Fruit fly (Drosophila melanogaster) whole organism, embryonic: ENCODE measurements around the gene Spn38F.

Source experiments
- B-H2 ChIP-seq: fragments of 200-800 bp; sonication (Bioruptor generic); optimal IDR thresholded peaks from 2 replicates; lab custom pipeline; 2018; ENCODE audit warnings: missing biosample characterization, mild to moderate bottlenecking, missing genetic modification characterization
- BtbVII ChIP-seq: fragments of 200-800 bp; sonication (Bioruptor generic); optimal IDR thresholded peaks from 3 replicates; lab custom pipeline; 2017; ENCODE audit warnings: missing biosample characterization, mild to moderate bottlenecking, missing genetic modification characterization
- CG10543 ChIP-seq: fragments of 200-800 bp; sonication (Bioruptor generic); optimal IDR thresholded peaks from 3 replicates; lab custom pipeline; 2017; ENCODE audit warnings: missing biosample characterization, mild to moderate bottlenecking, missing genetic modification characterization, moderate library complexity
- CG11093 ChIP-seq: fragments of 200-800 bp; sonication (Bioruptor generic); IDR thresholded peaks from 3 replicates; pipeline ENCODE4 v1.3.6; 2022; ENCODE audit warnings: missing biosample characterization, missing genetic modification characterization
- CG11456 ChIP-seq: fragments of 200-800 bp; sonication (Bioruptor generic); IDR thresholded peaks from 3 replicates; pipeline ENCODE4 v1.3.6; 2022; ENCODE audit warnings: missing biosample characterization, missing genetic modification characterization
- CG1233 ChIP-seq: fragments of 200-800 bp; sonication (Bioruptor generic); optimal IDR thresholded peaks from 4 replicates; lab custom pipeline; 2018; ENCODE audit warnings: missing biosample characterization, mild to moderate bottlenecking, missing genetic modification characterization
- CG12391 ChIP-seq: fragments of 200-800 bp; sonication (Bioruptor generic); optimal IDR thresholded peaks from 3 replicates; lab custom pipeline; 2018; ENCODE audit warnings: missing biosample characterization, mild to moderate bottlenecking, missing genetic modification characterization, moderate library complexity
- CG14441 ChIP-seq: fragments of 200-800 bp; sonication (Bioruptor generic); IDR thresholded peaks from 2 replicates; pipeline ENCODE4 v1.3.6; 2022; ENCODE audit warnings: missing biosample characterization, missing genetic modification characterization
- CG14710 ChIP-seq: fragments of 200-800 bp; sonication (Bioruptor generic); optimal IDR thresholded peaks from 3 replicates; lab custom pipeline; 2019; ENCODE audit warnings: missing biosample characterization, mild to moderate bottlenecking, missing genetic modification characterization, moderate library complexity
- CG1647 ChIP-seq: fragments of 200-800 bp; sonication (Bioruptor generic); optimal IDR thresholded peaks from 3 replicates; lab custom pipeline; 2016; ENCODE audit warnings: missing biosample characterization, missing genetic modification characterization
- CG16813 ChIP-seq: fragments of 200-800 bp; sonication (Bioruptor generic); IDR thresholded peaks from 3 replicates; pipeline ENCODE4 v1.3.6; 2022; ENCODE audit warnings: missing biosample characterization, missing genetic modification characterization; ENCODE audit not compliant: partially characterized antibody
- CG16815 ChIP-seq: fragments of 200-800 bp; sonication (Bioruptor generic); optimal IDR thresholded peaks from 3 replicates; lab custom pipeline; 2017; ENCODE audit warnings: missing biosample characterization, mild to moderate bottlenecking, missing genetic modification characterization
- CG2202 ChIP-seq: fragments of 200-800 bp; sonication (Bioruptor generic); optimal IDR thresholded peaks from 2 replicates; lab custom pipeline; 2018; ENCODE audit warnings: missing biosample characterization, mild to moderate bottlenecking, missing genetic modification characterization
- CG2875 ChIP-seq: fragments of 200-800 bp; sonication (Bioruptor generic); optimal IDR thresholded peaks from 2 replicates; lab custom pipeline; 2017; ENCODE audit warnings: missing biosample characterization, mild to moderate bottlenecking, missing genetic modification characterization, missing genetic modification reagents
- CG43689 ChIP-seq: fragments of 200-800 bp; sonication (Bioruptor generic); IDR thresholded peaks from 2 replicates; pipeline ENCODE4 v1.3.6; 2022; ENCODE audit warnings: missing biosample characterization, missing genetic modification characterization
- CG4707 ChIP-seq: fragments of 200-800 bp; sonication (Bioruptor generic); optimal IDR thresholded peaks from 2 replicates; lab custom pipeline; 2018; ENCODE audit warnings: missing biosample characterization, mild to moderate bottlenecking, missing genetic modification characterization, moderate library complexity
- CG4820 ChIP-seq: fragments of 200-800 bp; sonication (Bioruptor generic); optimal IDR thresholded peaks from 3 replicates; lab custom pipeline; 2016; ENCODE audit warnings: missing biosample characterization, missing genetic modification characterization
- CG6654 ChIP-seq: fragments of 200-800 bp; sonication (Bioruptor generic); optimal IDR thresholded peaks from 2 replicates; lab custom pipeline; 2017; ENCODE audit warnings: missing biosample characterization, mild to moderate bottlenecking, missing genetic modification characterization
- CG6689 ChIP-seq: fragments of 200-800 bp; sonication (Bioruptor generic); IDR thresholded peaks from 2 replicates; pipeline ENCODE4 v1.3.6; 2022; ENCODE audit warnings: missing biosample characterization, missing genetic modification characterization
- CG6791 ChIP-seq: fragments of 200-800 bp; sonication (Bioruptor generic); IDR thresholded peaks from 3 replicates; pipeline ENCODE4 v1.3.6; 2022; ENCODE audit warnings: missing biosample characterization, missing genetic modification characterization; ENCODE audit not compliant: partially characterized antibody
- CG9932 ChIP-seq: fragments of 200-800 bp; sonication (Bioruptor generic); IDR thresholded peaks from 2 replicates; pipeline ENCODE4 v1.3.6; 2022; ENCODE audit warnings: missing biosample characterization, missing genetic modification characterization
- CHES-1-like ChIP-seq: fragments of 200-800 bp; sonication (Bioruptor generic); optimal IDR thresholded peaks from 2 replicates; lab custom pipeline; 2016; ENCODE audit warnings: missing biosample characterization, missing genetic modification characterization
- Dbx ChIP-seq: fragments of 200-800 bp; sonication (Bioruptor generic); IDR thresholded peaks from 3 replicates; pipeline ENCODE4 v1.3.6; 2022; ENCODE audit warnings: missing biosample characterization, missing genetic modification characterization
- Dip3 ChIP-seq: fragments of 200-800 bp; sonication (Bioruptor generic); optimal IDR thresholded peaks from 3 replicates; lab custom pipeline; 2016; ENCODE audit warnings: missing biosample characterization, missing genetic modification characterization
- H15 ChIP-seq: fragments of 200-800 bp; sonication (Bioruptor generic); IDR thresholded peaks from 3 replicates; pipeline ENCODE4 v1.3.6; 2022; ENCODE audit warnings: missing biosample characterization, missing genetic modification characterization
- H2.0 ChIP-seq: fragments of 200-800 bp; sonication (Bioruptor generic); IDR thresholded peaks from 2 replicates; pipeline ENCODE4 v1.3.6; 2022; ENCODE audit warnings: missing biosample characterization, missing genetic modification characterization
- Hr3 ChIP-seq: fragments of 200-800 bp; sonication (Bioruptor generic); optimal IDR thresholded peaks from 3 replicates; lab custom pipeline; 2016; ENCODE audit warnings: missing biosample characterization, missing genetic modification characterization
- Hr39 ChIP-seq: fragments of >200 bp; optimal IDR thresholded peaks from 2 replicates; lab custom pipeline; 2017
- Hsf ChIP-seq: fragments of 200-800 bp; sonication (Bioruptor generic); optimal IDR thresholded peaks from 3 replicates; lab custom pipeline; 2016; ENCODE audit warnings: missing biosample characterization, missing genetic modification characterization
- MTF-1 ChIP-seq: fragments of 200-800 bp; sonication (Bioruptor generic); optimal IDR thresholded peaks from 2 replicates; lab custom pipeline; 2018; ENCODE audit warnings: missing biosample characterization, mild to moderate bottlenecking, missing genetic modification characterization, borderline replicate concordance
- Med ChIP-seq: fragments of 200-800 bp; sonication (Bioruptor generic); peaks from one replicate; lab custom pipeline; 2016; ENCODE audit warnings: missing biosample characterization, missing genetic modification characterization, mild to moderate bottlenecking, inconsistent platforms, moderate library complexity
- Ptx1 ChIP-seq: fragments of 200-800 bp; sonication (Bioruptor generic); IDR thresholded peaks from 2 replicates; pipeline ENCODE4 v1.3.6; 2022; ENCODE audit warnings: missing biosample characterization, missing genetic modification characterization
- Ravus ChIP-seq: fragments of 200-800 bp; sonication (Bioruptor generic); IDR thresholded peaks from 2 replicates; pipeline ENCODE4 v1.3.6; 2022; ENCODE audit warnings: missing biosample characterization, missing genetic modification characterization
- Sox102F ChIP-seq: fragments of 200-800 bp; sonication (Bioruptor generic); optimal IDR thresholded peaks from 2 replicates; lab custom pipeline; 2018; ENCODE audit warnings: missing biosample characterization, mild to moderate bottlenecking, missing genetic modification characterization, moderate library complexity
- bbx ChIP-seq: fragments of 200-800 bp; sonication (Bioruptor generic); IDR thresholded peaks from 2 replicates; pipeline ENCODE4 v1.3.6; 2022; ENCODE audit warnings: missing biosample characterization, missing genetic modification characterization; ENCODE audit not compliant: partially characterized antibody
- chinmo ChIP-seq: fragments of 200-800 bp; sonication (Bioruptor generic); IDR thresholded peaks from 4 replicates; pipeline ENCODE4 v1.3.6; 2022; ENCODE audit warnings: missing biosample characterization, missing genetic modification characterization; ENCODE audit not compliant: partially characterized antibody
- corto ChIP-seq: fragments of 200-800 bp; sonication (Bioruptor generic); optimal IDR thresholded peaks from 2 replicates; lab custom pipeline; 2016; ENCODE audit warnings: missing biosample characterization, mild to moderate bottlenecking, missing genetic modification characterization, moderate library complexity
- dan ChIP-seq: fragments of 200-800 bp; sonication (Bioruptor generic); IDR thresholded peaks from 2 replicates; pipeline ENCODE4 v1.3.6; 2022; ENCODE audit warnings: missing biosample characterization, missing genetic modification characterization
- fu2 ChIP-seq: fragments of 200-800 bp; sonication (Bioruptor generic); optimal IDR thresholded peaks from 2 replicates; lab custom pipeline; 2016; ENCODE audit warnings: missing biosample characterization, missing genetic modification characterization
- gcm2 ChIP-seq: fragments of 200-800 bp; sonication (Bioruptor generic); optimal IDR thresholded peaks from 2 replicates; lab custom pipeline; 2016; ENCODE audit warnings: missing biosample characterization, missing genetic modification characterization
- hkb ChIP-seq, 2 experiments: fragments of 200-800 bp in 1 of 2; fragments of >200 bp in 1 of 2; sonication (Bioruptor generic) in 1 of 2; IDR thresholded peaks in 1 of 2; optimal IDR thresholded peaks in 1 of 2; 2 replicates each; pipeline versions ENCODE4 v1.3.6 to Lab custom; 2017 to 2022; ENCODE audit warnings: missing biosample characterization in 1 of 2, missing genetic modification characterization in 1 of 2
- ind ChIP-seq: fragments of 200-800 bp; sonication (Bioruptor generic); optimal IDR thresholded peaks from 3 replicates; lab custom pipeline; 2016; ENCODE audit warnings: missing biosample characterization, missing genetic modification characterization
- jumu ChIP-seq: fragments of 200-800 bp; sonication (Bioruptor generic); optimal IDR thresholded peaks from 3 replicates; lab custom pipeline; 2016; ENCODE audit warnings: missing biosample characterization, missing genetic modification characterization
- kah ChIP-seq: fragments of 200-800 bp; sonication (Bioruptor generic); optimal IDR thresholded peaks from 2 replicates; lab custom pipeline; 2018; ENCODE audit warnings: missing biosample characterization, mild to moderate bottlenecking, missing genetic modification characterization
- kay ChIP-seq: fragments of 200-800 bp; sonication (Bioruptor generic); optimal IDR thresholded peaks from 2 replicates; lab custom pipeline; 2016; ENCODE audit warnings: missing biosample characterization, missing genetic modification characterization
- sd ChIP-seq: fragments of 200-800 bp; sonication (Bioruptor generic); optimal IDR thresholded peaks from 3 replicates; lab custom pipeline; 2018; ENCODE audit warnings: missing biosample characterization, mild to moderate bottlenecking, missing genetic modification characterization, moderate library complexity
- sima ChIP-seq: fragments of 200-800 bp; sonication (Bioruptor generic); optimal IDR thresholded peaks from 2 replicates; lab custom pipeline; 2016; ENCODE audit warnings: missing biosample characterization, missing genetic modification characterization
- so ChIP-seq: fragments of 200-800 bp; sonication (Bioruptor generic); IDR thresholded peaks from 3 replicates; pipeline ENCODE4 v1.3.6; 2022; ENCODE audit warnings: missing biosample characterization, missing genetic modification characterization
- stc ChIP-seq: fragments of 200-800 bp; sonication (Bioruptor generic); IDR thresholded peaks from 2 replicates; pipeline ENCODE4 v1.3.6; 2022; ENCODE audit warnings: missing biosample characterization, missing genetic modification characterization
- tin ChIP-seq: fragments of 200-800 bp; sonication (Bioruptor generic); optimal IDR thresholded peaks from 3 replicates; lab custom pipeline; 2016; ENCODE audit warnings: missing biosample characterization, missing genetic modification characterization
- ttk ChIP-seq: fragments of 200-800 bp; sonication (Bioruptor generic); IDR thresholded peaks from 2 replicates; pipeline ENCODE4 v2.1.2; 2022; ENCODE audit warnings: missing biosample characterization, missing genetic modification characterization
- twi ChIP-seq: fragments of 200-800 bp; optimal IDR thresholded peaks from 2 replicates; lab custom pipeline; 2019; ENCODE audit warnings: missing biosample characterization, mild to moderate bottlenecking, missing genetic modification characterization, moderate library complexity

The Spn38F gene

dm6 chr2L:20801801-20802200 lies 36.0 kb downstream of the Spn38F start (continued):
- TF ChIP-seq MTF-1 (GFP tag; lab: Kevin White, UChicago) (no peak), CG6654 (no peak), CG2202 (tag; lab: Kevin White, UChicago) (no peak), Dbx (GFP tag; lab: Robert Waterston, UW) (no peak), so (0 out of 3 replicates have a peak, but pooled peaks have one; percentile 22), gcm2 (no peak), CG1647 (GFP tag; lab: Kevin White, UChicago) (no peak), CG43689 (GFP tag; lab: Robert Waterston, UW) (no peak), BtbVII (no peak), ttk (no peak), twi (no peak), H15 (GFP tag; lab: Robert Waterston, UW) (no peak), Hr39 (lab: Kevin White, UChicago) (no peak), tin (no peak), Ptx1 (GFP tag; lab: Robert Waterston, UW) (peak; percentile 7; the same call in 1 of the 2 replicates), sima (no peak), CG4820 (no peak), Ravus (GFP tag; lab: Robert Waterston, UW) (no peak), B-H2 (GFP tag; lab: Kevin White, UChicago) (no peak), CG6791 (no peak), kah (no peak), CG11093 (GFP tag; lab: Robert Waterston, UW) (no peak), Hsf (no peak), chinmo (GFP tag; lab: Robert Waterston, UW) (no peak), CG14441 (GFP tag; lab: Robert Waterston, UW) (no peak; the same call in 1 of the 2 replicates), CG16815 (GFP tag; lab: Kevin White, UChicago) (no peak), Med (GFP tag; lab: Kevin White, UChicago) (peak; percentile 53), hkb (optimal IDR thresholded peaks at IDR 0.05; lab: Kevin White, UChicago) (no peak), hkb (GFP tag; IDR thresholded peaks at IDR 0.05; lab: Robert Waterston, UW) (no peak), H2.0 (GFP tag; lab: Robert Waterston, UW) (no peak), Hr3 (GFP tag; lab: Kevin White, UChicago) (no peak), CG12391 (tag; lab: Kevin White, UChicago) (no peak), fu2 (GFP tag; lab: Kevin White, UChicago) (no peak), ind (no peak), CG2875 (GFP tag; lab: Kevin White, UChicago) (no peak), CG1233 (no peak), CG6689 (GFP tag; lab: Robert Waterston, UW) (peak; percentile 65), bbx (no peak), stc (GFP tag; lab: Robert Waterston, UW) (no peak), CG11456 (GFP tag; lab: Robert Waterston, UW) (peak; percentile 46; the same call in 2 of the 3 replicates), corto (GFP tag; lab: Kevin White, UChicago) (no peak), sd (tag; lab: Kevin White, UChicago) (no peak), Sox102F (no peak), Dip3 (GFP tag; lab: Kevin White, UChicago) (no peak), jumu (GFP tag; lab: Kevin White, UChicago) (no peak), CG16813 (no peak), CHES-1-like (no peak), CG9932 (GFP tag; lab: Robert Waterston, UW) (no peak), CG4707 (GFP tag; lab: Kevin White, UChicago) (no peak), dan (GFP tag; lab: Robert Waterston, UW) (no peak), CG10543 (GFP tag; lab: Kevin White, UChicago) (peak; percentile 3), kay (GFP tag; lab: Kevin White, UChicago) (no peak), CG14710 (no peak)
